Worm (Caenorhabditis elegans): ENCODE measurements around the gene C42C1.8.
"Not testable (repeated sequence)": the region's sequence is repeated elsewhere in the genome, so short reads cannot be mapped to it uniquely, and the experiment has no call there.

C42C1.8 gene

DNA sequence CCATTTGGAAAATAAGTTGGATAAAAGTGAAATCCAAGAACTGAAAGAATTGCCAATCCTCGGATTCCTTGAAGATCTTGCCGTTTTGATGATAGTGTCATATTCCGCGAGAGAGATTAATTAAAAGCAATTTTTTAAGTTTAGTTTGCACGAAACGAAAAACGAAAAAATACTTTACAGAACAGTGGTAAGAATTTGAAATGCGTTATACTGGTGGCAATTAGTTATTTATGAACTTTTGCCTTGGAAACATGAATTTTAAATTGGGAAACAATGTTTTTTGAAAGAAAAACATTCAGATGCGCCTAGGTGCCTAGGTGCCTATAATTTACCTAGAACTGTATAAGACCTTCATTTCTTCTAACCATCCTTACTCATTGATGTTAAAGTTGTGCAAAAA, 16.9 kb downstream of the C42C1.8 start, which contains the start of gene oac-57:
TSS of gene oac-57 (minus strand) at position 101 of the 400 bp plus-strand sequence.
- no peak for TF ChIP-seq M03D4.4 (tag; optimal IDR thresholded peaks at IDR 0.05)
- TF ChIP-seq ztf-11 (tag; optimal IDR thresholded peaks at IDR 0.05) = no peak
- TF ChIP-seq nhr-28 (tag; optimal IDR thresholded peaks at IDR 0.05) = no peak
- no peak for TF ChIP-seq blmp-1 (tag; optimal IDR thresholded peaks at IDR 0.05)
- no peak for TF ChIP-seq hlh-1 (tag; optimal IDR thresholded peaks at IDR 0.05)
- no peak for TF ChIP-seq nhr-76 (tag; optimal IDR thresholded peaks at IDR 0.05)
- TF ChIP-seq nhr-2 (tag; optimal IDR thresholded peaks at IDR 0.05) = no peak
- no peak for TF ChIP-seq sptf-1 (tag; optimal IDR thresholded peaks at IDR 0.05)
- no peak for TF ChIP-seq cnd-1 (tag; optimal IDR thresholded peaks at IDR 0.05)
- no peak for TF ChIP-seq nhr-237 (tag; optimal IDR thresholded peaks at IDR 0.05)
- TF ChIP-seq elt-1 (tag; optimal IDR thresholded peaks at IDR 0.05; ENCODE audit: borderline replicate concordance, insufficient read depth) = no peak

ce11 chrIV:12311597-12311996, 20.8 kb downstream of the C42C1.8 start, which contains the start of gene oac-58:
Gene oac-58, minus strand, starts transcription at chrIV:12311697.
- no peak for TF ChIP-seq unc-62 (GFP tag; optimal IDR thresholded peaks at IDR 0.05)

DNA sequence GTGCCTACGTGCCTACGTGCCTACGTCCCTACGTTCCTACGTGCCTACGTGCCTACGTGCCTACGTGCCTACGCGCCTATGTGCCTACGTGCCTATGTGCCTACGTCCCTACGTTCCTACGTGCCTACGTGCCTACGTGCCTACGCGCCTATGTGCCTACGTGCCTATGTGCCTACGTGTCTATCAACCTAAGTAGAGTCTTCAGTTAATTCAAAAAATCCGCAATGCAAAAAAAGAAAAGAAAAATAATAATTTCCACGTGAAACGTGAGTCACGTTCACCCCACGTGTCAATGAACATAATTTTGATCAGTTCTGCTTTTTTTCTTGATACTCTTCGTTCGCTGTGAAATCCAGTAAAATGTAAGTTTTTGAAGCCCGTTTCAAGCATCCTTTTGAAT, 36.1 kb downstream of the C42C1.8 start, which contains the start of gene F19B6.3:
TSS of gene F19B6.3 (plus strand) at position 301 of the 400 bp plus-strand sequence.
- TF ChIP-seq snpc-4 (tag; optimal IDR thresholded peaks at IDR 0.05); elt-3 (tag; optimal IDR thresholded peaks at IDR 0.05); ham-2 (GFP tag; optimal IDR thresholded peaks at IDR 0.05): not testable (repeated sequence)

DNA sequence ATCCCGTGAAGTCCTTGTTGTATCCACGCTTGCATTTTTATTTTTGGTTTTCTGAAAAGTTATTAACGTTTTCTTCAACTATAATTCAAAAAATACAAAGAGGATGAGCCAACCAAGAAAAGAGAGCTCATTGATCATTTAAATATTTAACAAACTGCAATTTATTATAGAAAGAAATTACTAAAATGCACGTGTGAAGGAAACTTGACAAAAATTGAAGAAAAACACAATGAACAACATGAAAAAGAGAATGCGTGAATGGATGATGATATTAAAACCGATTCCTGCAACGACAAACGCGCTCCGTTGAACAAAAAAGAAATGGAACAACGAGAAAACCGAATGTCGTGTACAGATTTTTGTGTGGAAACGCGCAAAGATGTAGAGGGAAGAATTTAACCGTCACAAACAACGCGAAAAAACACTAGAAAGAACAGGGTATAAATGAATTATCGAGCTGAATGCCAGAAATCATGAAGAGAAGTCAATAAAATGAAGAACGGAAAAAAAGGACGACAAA, 40.1 kb downstream of the C42C1.8 start, which contains the start of gene ufd-1:
TSS of gene ufd-1 (minus strand) at position 51 of the 520 bp plus-strand sequence.
- TF ChIP-seq drap-1 (GFP tag; optimal IDR thresholded peaks at IDR 0.05) (no peak), mep-1 (tag; optimal IDR thresholded peaks at IDR 0.05) (peak; percentile 8)

- TF ChIP-seq elt-1 (tag; optimal IDR thresholded peaks at IDR 0.05; ENCODE audit: borderline replicate concordance, insufficient read depth) (no peak), sptf-1 (tag; optimal IDR thresholded peaks at IDR 0.05) (no peak), nhr-76 (tag; optimal IDR thresholded peaks at IDR 0.05) (no peak), nhr-2 (tag; optimal IDR thresholded peaks at IDR 0.05) (no peak), ces-1 (GFP tag; optimal IDR thresholded peaks at IDR 0.05) (no peak), zip-8 (tag; optimal IDR thresholded peaks at IDR 0.05) (no peak)
These were observed 43.3 kb downstream of the C42C1.8 start for ce11 chrIV:12334142-12334541.

DNA sequence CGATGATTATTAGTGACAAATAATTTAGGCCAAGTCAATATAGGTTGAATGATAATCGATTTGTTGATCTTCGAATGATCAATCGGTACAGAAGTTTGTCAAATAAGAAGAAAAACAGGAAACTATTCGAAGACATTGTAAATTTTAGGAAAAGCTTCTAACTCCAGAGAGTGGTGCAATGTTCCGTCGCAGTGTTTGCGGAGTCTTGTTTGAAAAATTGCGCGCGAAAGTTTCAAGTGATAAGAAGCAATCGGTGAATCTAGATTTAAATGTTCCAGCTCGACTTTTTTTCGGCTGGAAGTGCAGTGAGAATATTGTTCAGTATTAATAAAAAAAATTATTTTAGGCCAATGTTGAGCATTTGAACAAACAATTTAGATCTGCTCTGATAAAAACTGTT, 43.9 kb downstream of the C42C1.8 start:
- TF ChIP-seq nhr-28 (tag; optimal IDR thresholded peaks at IDR 0.05) (no peak), pha-4 (tag; optimal IDR thresholded peaks at IDR 0.05) (no peak), mls-2 (tag; optimal IDR thresholded peaks at IDR 0.05) (no peak), mab-5 (tag; optimal IDR thresholded peaks at IDR 0.05) (no peak), M03D4.4 (tag; optimal IDR thresholded peaks at IDR 0.05) (no peak), lsy-2 (tag; optimal IDR thresholded peaks at IDR 0.05) (no peak), lin-32 (GFP tag; optimal IDR thresholded peaks at IDR 0.05) (no peak), blmp-1 (tag; optimal IDR thresholded peaks at IDR 0.05) (no peak), nhr-237 (tag; optimal IDR thresholded peaks at IDR 0.05) (no peak), unc-120 (tag; optimal IDR thresholded peaks at IDR 0.05; ENCODE audit: poor library complexity, severe bottlenecking) (no peak), ham-2 (GFP tag; optimal IDR thresholded peaks at IDR 0.05) (no peak), zip-8 (tag; optimal IDR thresholded peaks at IDR 0.05) (no peak), elt-1 (tag; optimal IDR thresholded peaks at IDR 0.05; ENCODE audit: borderline replicate concordance, insufficient read depth) (no peak), flh-1 (GFP tag; optimal IDR thresholded peaks at IDR 0.05) (no peak), ceh-39 (tag; optimal IDR thresholded peaks at IDR 0.05) (no peak), cnd-1 (tag; optimal IDR thresholded peaks at IDR 0.05) (no peak), unc-39 (tag; optimal IDR thresholded peaks at IDR 0.05) (no peak), mep-1 (tag; optimal IDR thresholded peaks at IDR 0.05) (no peak)

DNA sequence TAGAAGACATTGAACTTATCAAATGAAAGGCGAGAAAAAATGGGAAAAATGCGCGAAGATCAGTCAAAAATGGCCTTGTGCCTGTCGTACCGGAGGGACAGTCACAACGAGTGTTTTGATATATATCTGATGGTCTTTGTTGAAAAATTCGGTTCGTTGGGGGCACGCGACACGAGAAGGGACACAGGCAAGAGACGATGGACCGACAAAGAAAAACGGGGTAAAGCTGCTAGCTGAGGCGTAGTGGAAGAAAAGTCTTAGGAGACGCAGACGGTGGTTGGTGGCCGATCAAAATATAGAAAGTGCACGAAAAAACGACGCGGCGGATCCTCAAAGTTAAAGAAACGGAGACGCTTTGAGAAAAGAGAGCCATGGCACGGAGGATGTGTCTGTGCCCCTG, 44.4 kb downstream of the C42C1.8 start:
- no peak for TF ChIP-seq unc-120 (tag; optimal IDR thresholded peaks at IDR 0.05; ENCODE audit: poor library complexity, severe bottlenecking)
